Fruit fly (Drosophila melanogaster) whole organism, embryonic: Measurements from ENCODE around the gene CG15337.

Experiments
- ATbp ChIP-seq: fragments of 200-800 bp; sonication (Bioruptor generic); optimal IDR thresholded peaks from 2 replicates; lab custom pipeline; 2017; ENCODE audit warnings: missing biosample characterization, mild to moderate bottlenecking, missing genetic modification characterization, missing genetic modification reagents
- Antp ChIP-seq: fragments of 200-800 bp; sonication (Bioruptor generic); optimal IDR thresholded peaks from 3 replicates; lab custom pipeline; 2016; ENCODE audit warnings: missing biosample characterization, missing genetic modification characterization
- CG10321 ChIP-seq: fragments of 200-800 bp; sonication (Bioruptor generic); IDR thresholded peaks from 2 replicates; pipeline ENCODE4 v1.3.6; 2022; ENCODE audit warnings: missing biosample characterization, missing genetic modification characterization
- CG10543 ChIP-seq: fragments of 200-800 bp; sonication (Bioruptor generic); optimal IDR thresholded peaks from 3 replicates; lab custom pipeline; 2017; ENCODE audit warnings: missing biosample characterization, mild to moderate bottlenecking, missing genetic modification characterization, moderate library complexity
- CG11093 ChIP-seq: fragments of 200-800 bp; sonication (Bioruptor generic); IDR thresholded peaks from 3 replicates; pipeline ENCODE4 v1.3.6; 2022; ENCODE audit warnings: missing biosample characterization, missing genetic modification characterization
- CG13296 ChIP-seq: fragments of 200-800 bp; sonication (Bioruptor generic); optimal IDR thresholded peaks from 3 replicates; lab custom pipeline; 2018; ENCODE audit warnings: missing biosample characterization, mild to moderate bottlenecking, missing genetic modification characterization
- CG14710 ChIP-seq: fragments of 200-800 bp; sonication (Bioruptor generic); optimal IDR thresholded peaks from 3 replicates; lab custom pipeline; 2019; ENCODE audit warnings: missing biosample characterization, mild to moderate bottlenecking, missing genetic modification characterization, moderate library complexity
- CG18262 ChIP-seq: fragments of 200-800 bp; optimal IDR thresholded peaks from 3 replicates; lab custom pipeline; 2019; ENCODE audit warnings: missing biosample characterization, mild to moderate bottlenecking, missing genetic modification characterization, moderate library complexity
- CG30431 ChIP-seq: fragments of 200-800 bp; sonication (Bioruptor generic); optimal IDR thresholded peaks from 2 replicates; lab custom pipeline; 2017; ENCODE audit warnings: missing biosample characterization, missing genetic modification characterization
- CG32772 ChIP-seq: fragments of 200-800 bp; sonication (Bioruptor generic); IDR thresholded peaks from 2 replicates; pipeline ENCODE4 v1.3.6; 2022; ENCODE audit warnings: missing biosample characterization, missing genetic modification characterization
- CG4328 ChIP-seq: fragments of 200-800 bp; sonication (Bioruptor generic); optimal IDR thresholded peaks from 3 replicates; lab custom pipeline; 2017; ENCODE audit warnings: missing biosample characterization, missing genetic modification reagents, missing genetic modification characterization
- CG4707 ChIP-seq: fragments of 200-800 bp; sonication (Bioruptor generic); optimal IDR thresholded peaks from 2 replicates; lab custom pipeline; 2018; ENCODE audit warnings: missing biosample characterization, mild to moderate bottlenecking, missing genetic modification characterization, moderate library complexity
- CG4730 ChIP-seq: fragments of 200-800 bp; sonication (Bioruptor generic); IDR thresholded peaks from 2 replicates; pipeline ENCODE4 v1.3.6; 2022; ENCODE audit warnings: missing biosample characterization, missing genetic modification characterization
- CG4854 ChIP-seq: fragments of 200-800 bp; sonication (Bioruptor generic); optimal IDR thresholded peaks from 2 replicates; lab custom pipeline; 2016; ENCODE audit warnings: missing biosample characterization, missing genetic modification characterization, inconsistent platforms
- CG6683 ChIP-seq: fragments of 200-800 bp; sonication (Bioruptor generic); optimal IDR thresholded peaks from 2 replicates; lab custom pipeline; 2017; ENCODE audit warnings: missing biosample characterization, mild to moderate bottlenecking, missing genetic modification characterization, missing genetic modification reagents
- CG6791 ChIP-seq: fragments of 200-800 bp; sonication (Bioruptor generic); IDR thresholded peaks from 3 replicates; pipeline ENCODE4 v1.3.6; 2022; ENCODE audit warnings: missing biosample characterization, missing genetic modification characterization; ENCODE audit not compliant: partially characterized antibody
- CG7372 ChIP-seq: fragments of 200-800 bp; sonication (Bioruptor generic); IDR thresholded peaks from 2 replicates; pipeline ENCODE4 v1.3.6; 2022; ENCODE audit warnings: missing biosample characterization, missing genetic modification characterization
- CG7987 ChIP-seq: fragments of 200-800 bp; sonication (Bioruptor generic); optimal IDR thresholded peaks from 2 replicates; lab custom pipeline; 2018; ENCODE audit warnings: missing biosample characterization, mild to moderate bottlenecking, missing genetic modification characterization, moderate library complexity
- CG8388 ChIP-seq: fragments of 200-800 bp; sonication (Bioruptor generic); optimal IDR thresholded peaks from 2 replicates; lab custom pipeline; 2019; ENCODE audit warnings: missing biosample characterization, mild to moderate bottlenecking, missing genetic modification characterization, moderate library complexity
- CG8478 ChIP-seq: fragments of >200 bp; optimal IDR thresholded peaks from 2 replicates; lab custom pipeline; 2018
- CG9817 ChIP-seq: fragments of 200-800 bp; sonication (Bioruptor generic); optimal IDR thresholded peaks from 2 replicates; lab custom pipeline; 2018; ENCODE audit warnings: missing biosample characterization, mild to moderate bottlenecking, missing genetic modification characterization, moderate library complexity
- CTCF ChIP-seq: fragments of 200-800 bp; sonication (Bioruptor generic); optimal IDR thresholded peaks from 2 replicates; lab custom pipeline; 2017; ENCODE audit warnings: missing biosample characterization, mild to moderate bottlenecking, missing genetic modification characterization, moderate library complexity
- Dll ChIP-seq: fragments of 200-800 bp; sonication (Bioruptor generic); IDR thresholded peaks from 4 replicates; pipeline ENCODE4 v1.3.6; 2022; ENCODE audit warnings: missing biosample characterization, missing genetic modification characterization; ENCODE audit not compliant: partially characterized antibody
- Ets97D ChIP-seq: fragments of 200-800 bp; sonication (Bioruptor generic); optimal IDR thresholded peaks from 3 replicates; lab custom pipeline; 2016; ENCODE audit warnings: missing biosample characterization, missing genetic modification characterization
- HLH4C ChIP-seq: fragments of 200-800 bp; sonication (Bioruptor generic); IDR thresholded peaks from 3 replicates; pipeline ENCODE4 v1.3.6; 2022; ENCODE audit warnings: missing biosample characterization, missing genetic modification characterization; ENCODE audit not compliant: partially characterized antibody
- Hmx ChIP-seq: fragments of 200-800 bp; sonication (Bioruptor generic); optimal IDR thresholded peaks from 2 replicates; lab custom pipeline; 2016; ENCODE audit warnings: missing biosample characterization, missing genetic modification characterization
- Kr ChIP-seq: fragments of 200-800 bp; sonication (Bioruptor generic); optimal IDR thresholded peaks from 2 replicates; lab custom pipeline; 2017; ENCODE audit warnings: missing biosample characterization, mild to moderate bottlenecking, missing genetic modification characterization
- MBD-R2 ChIP-seq: fragments of 200-800 bp; sonication (Bioruptor generic); IDR thresholded peaks from 2 replicates; pipeline ENCODE4 v1.3.6; 2022; ENCODE audit warnings: missing biosample characterization, missing genetic modification characterization
- Max ChIP-seq: fragments of 200-800 bp; sonication (Bioruptor generic); optimal IDR thresholded peaks from 2 replicates; lab custom pipeline; 2016; ENCODE audit warnings: missing biosample characterization, mild to moderate bottlenecking, missing genetic modification characterization
- Myb ChIP-seq: fragments of 200-800 bp; sonication (Bioruptor generic); optimal IDR thresholded peaks from 2 replicates; lab custom pipeline; 2016; ENCODE audit warnings: missing biosample characterization, missing genetic modification characterization
- NC2α ChIP-seq: fragments of 200-800 bp; sonication (Bioruptor generic); optimal IDR thresholded peaks from 2 replicates; lab custom pipeline; 2016; ENCODE audit warnings: missing biosample characterization, missing genetic modification characterization
- NC2β ChIP-seq: fragments of 200-800 bp; sonication (Bioruptor generic); optimal IDR thresholded peaks from 2 replicates; lab custom pipeline; 2016; ENCODE audit warnings: missing biosample characterization, missing genetic modification characterization
- NK7.1 ChIP-seq: fragments of 200-800 bp; sonication (Bioruptor generic); optimal IDR thresholded peaks from 3 replicates; lab custom pipeline; 2016; ENCODE audit warnings: missing biosample characterization, missing genetic modification characterization
- Nf-YA ChIP-seq: fragments of 200-800 bp; sonication (Bioruptor generic); IDR thresholded peaks from 2 replicates; pipeline ENCODE4 v1.3.6; 2022; ENCODE audit warnings: missing biosample characterization, missing genetic modification characterization
- NfI ChIP-seq: fragments of 200-800 bp; sonication (Bioruptor generic); optimal IDR thresholded peaks from 3 replicates; lab custom pipeline; 2018; ENCODE audit warnings: missing biosample characterization, mild to moderate bottlenecking, missing genetic modification characterization, moderate library complexity
- Sox100B ChIP-seq: fragments of 200-800 bp; sonication (Bioruptor generic); optimal IDR thresholded peaks from 3 replicates; lab custom pipeline; 2018; ENCODE audit warnings: missing biosample characterization, mild to moderate bottlenecking, missing genetic modification characterization
- bigmax ChIP-seq: fragments of 200-800 bp; sonication (Bioruptor generic); optimal IDR thresholded peaks from 2 replicates; lab custom pipeline; 2018; ENCODE audit warnings: missing biosample characterization, mild to moderate bottlenecking, missing genetic modification characterization
- btn ChIP-seq: fragments of 200-800 bp; sonication (Bioruptor generic); optimal IDR thresholded peaks from 2 replicates; lab custom pipeline; 2016; ENCODE audit warnings: missing biosample characterization, missing genetic modification characterization
- chinmo ChIP-seq: fragments of 200-800 bp; sonication (Bioruptor generic); IDR thresholded peaks from 4 replicates; pipeline ENCODE4 v1.3.6; 2022; ENCODE audit warnings: missing biosample characterization, missing genetic modification characterization; ENCODE audit not compliant: partially characterized antibody
- dysf ChIP-seq: fragments of 200-800 bp; sonication (Bioruptor generic); IDR thresholded peaks from 3 replicates; pipeline ENCODE4 v1.3.6; 2022; ENCODE audit warnings: missing biosample characterization, missing genetic modification characterization
- fd96Cb ChIP-seq: fragments of 200-800 bp; sonication (Bioruptor generic); optimal IDR thresholded peaks from 2 replicates; lab custom pipeline; 2018; ENCODE audit warnings: missing biosample characterization, mild to moderate bottlenecking, missing genetic modification characterization, moderate library complexity
- gfzf ChIP-seq: fragments of 200-800 bp; sonication (Bioruptor generic); optimal IDR thresholded peaks from 2 replicates; lab custom pipeline; 2016; ENCODE audit warnings: missing biosample characterization, mild to moderate bottlenecking, missing genetic modification characterization, moderate library complexity
- grn ChIP-seq: fragments of 200-800 bp; sonication (Bioruptor generic); optimal IDR thresholded peaks from 3 replicates; lab custom pipeline; 2017; ENCODE audit warnings: missing biosample characterization, missing genetic modification characterization
- hbn ChIP-seq: fragments of 200-800 bp; sonication (Bioruptor generic); IDR thresholded peaks from 2 replicates; pipeline ENCODE4 v1.3.6; 2022; ENCODE audit warnings: missing biosample characterization, missing genetic modification characterization; ENCODE audit not compliant: partially characterized antibody
- ind ChIP-seq: fragments of 200-800 bp; sonication (Bioruptor generic); optimal IDR thresholded peaks from 3 replicates; lab custom pipeline; 2016; ENCODE audit warnings: missing biosample characterization, missing genetic modification characterization
- klu ChIP-seq: fragments of 200-800 bp; sonication (Bioruptor generic); IDR thresholded peaks from 2 replicates; pipeline ENCODE4 v1.3.6; 2022; ENCODE audit warnings: missing biosample characterization, missing genetic modification characterization
- mirr ChIP-seq: fragments of 200-800 bp; sonication (Bioruptor generic); optimal IDR thresholded peaks from 3 replicates; lab custom pipeline; 2018; ENCODE audit warnings: missing biosample characterization, mild to moderate bottlenecking, missing genetic modification characterization
- nmo ChIP-seq: fragments of 200-800 bp; sonication (Bioruptor generic); optimal IDR thresholded peaks from 2 replicates; lab custom pipeline; 2018; ENCODE audit warnings: missing biosample characterization, mild to moderate bottlenecking, missing genetic modification characterization, moderate library complexity
- sna ChIP-seq: fragments of 200-800 bp; sonication (Bioruptor generic); IDR thresholded peaks from 2 replicates; pipeline ENCODE4 v1.3.6; 2022; ENCODE audit warnings: missing biosample characterization, missing genetic modification characterization; ENCODE audit not compliant: partially characterized antibody
- toy ChIP-seq: fragments of 200-800 bp; sonication (Bioruptor generic); IDR thresholded peaks from 2 replicates; pipeline ENCODE4 v1.3.6; 2022; ENCODE audit warnings: missing biosample characterization, missing genetic modification characterization
- zen ChIP-seq: fragments of 200-800 bp; sonication (Bioruptor generic); optimal IDR thresholded peaks from 3 replicates; lab custom pipeline; 2018; ENCODE audit warnings: missing biosample characterization, mild to moderate bottlenecking, missing genetic modification characterization, moderate library complexity

CG15337 gene

DNA sequence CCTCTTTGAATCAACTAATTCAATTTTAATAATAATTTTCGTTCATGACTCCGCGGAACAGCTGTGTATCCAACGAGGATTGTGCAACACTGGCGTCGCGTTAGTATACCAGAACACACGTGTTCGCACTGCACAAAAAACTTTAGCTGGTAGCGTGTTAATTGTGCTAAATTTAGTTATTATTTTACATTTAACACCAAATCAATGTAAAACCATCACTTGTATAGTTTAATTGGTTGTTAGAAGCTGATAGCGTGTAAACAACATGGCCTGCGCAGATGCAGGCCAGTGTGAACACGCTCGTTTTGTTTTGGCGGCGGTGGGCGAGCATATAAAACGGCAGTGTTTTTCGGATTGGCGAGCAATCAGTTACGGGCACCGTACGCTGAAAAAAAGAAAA lies 2.6 kb upstream of the CG15337 start, which contains the start of the genes Traf6 and GIIIspla2 (continued):
- TF ChIP-seq hbn (GFP tag; lab: Robert Waterston, UW), result no peak
- TF ChIP-seq NfI (GFP tag; lab: Kevin White, UChicago), result peak; percentile 80
- TF ChIP-seq Myb (GFP tag; lab: Kevin White, UChicago), result peak; percentile 63
- no peak for TF ChIP-seq CG10321 (GFP tag; lab: Robert Waterston, UW)
- peak; percentile 71 for TF ChIP-seq CG4328 (GFP tag; lab: Kevin White, UChicago)
- peak; percentile 83 for TF ChIP-seq nmo (GFP tag; lab: Kevin White, UChicago)
- peak; percentile 44 for TF ChIP-seq NC2β
- peak; percentile 60 for TF ChIP-seq zen
- peak; percentile 10 for TF ChIP-seq Antp (GFP tag; lab: Kevin White, UChicago)
- TF ChIP-seq Nf-YA, result 0 out of 2 replicates have a peak, but pooled peaks have one; percentile 17
- no peak for TF ChIP-seq chinmo (GFP tag; lab: Robert Waterston, UW)
- TF ChIP-seq NC2α, result no peak
- peak; percentile 20 for TF ChIP-seq CTCF (GFP tag; lab: Kevin White, UChicago)
- peak; percentile 67 for TF ChIP-seq Max (GFP tag; lab: Kevin White, UChicago)
- TF ChIP-seq CG18262 (tag; lab: Kevin White, UChicago), result peak; percentile 86
- TF ChIP-seq gfzf (GFP tag; lab: Kevin White, UChicago), result peak; percentile 35
- TF ChIP-seq Kr (GFP tag; lab: Kevin White, UChicago), result no peak
- peak; percentile 95 for TF ChIP-seq MBD-R2
- TF ChIP-seq CG10543 (GFP tag; lab: Kevin White, UChicago), result peak; percentile 78
- peak; percentile 78 for TF ChIP-seq CG7372 (GFP tag; lab: Robert Waterston, UW)
- no peak for TF ChIP-seq bigmax (GFP tag; lab: Kevin White, UChicago)
- TF ChIP-seq NK7.1 (GFP tag; lab: Kevin White, UChicago), result peak; percentile 45
- TF ChIP-seq CG30431 (GFP tag; lab: Kevin White, UChicago), result peak; percentile 67
- TF ChIP-seq dysf (GFP tag; lab: Robert Waterston, UW), result peak; percentile 88
- peak; percentile 36 for TF ChIP-seq CG6683 (GFP tag; lab: Kevin White, UChicago)
- TF ChIP-seq toy, result no peak; the same call in 1 of the 2 replicates
- peak; percentile 66 for TF ChIP-seq mirr
- no peak for TF ChIP-seq Sox100B (GFP tag; lab: Kevin White, UChicago)
- TF ChIP-seq CG4854 (GFP tag; lab: Kevin White, UChicago), result peak; percentile 46
- TF ChIP-seq fd96Cb (tag; lab: Kevin White, UChicago), result peak; percentile 66
- TF ChIP-seq CG4730 (GFP tag; lab: Robert Waterston, UW), result peak; percentile 44
- no peak for TF ChIP-seq CG4707 (GFP tag; lab: Kevin White, UChicago)
- TF ChIP-seq klu (GFP tag; lab: Robert Waterston, UW), result peak; percentile 79
- peak; percentile 88 for TF ChIP-seq CG9817 (tag; lab: Kevin White, UChicago)
- TF ChIP-seq grn (GFP tag; lab: Kevin White, UChicago), result no peak
- TF ChIP-seq Dll (GFP tag; lab: Robert Waterston, UW), result peak; percentile 46; the same call in 1 of the 4 replicates
- no peak for TF ChIP-seq Hmx
- peak; percentile 79 for TF ChIP-seq CG8388 (GFP tag; lab: Kevin White, UChicago)
- TF ChIP-seq ind, result peak; percentile 68
- TF ChIP-seq CG6791 (GFP tag; lab: Robert Waterston, UW), result no peak
- TF ChIP-seq CG13296 (GFP tag; lab: Kevin White, UChicago), result peak; percentile 67
- TF ChIP-seq btn (GFP tag; lab: Kevin White, UChicago), result peak; percentile 36
- peak; percentile 43; the same call in 1 of the 3 replicates for TF ChIP-seq CG11093 (GFP tag; lab: Robert Waterston, UW)
- TF ChIP-seq Ets97D (GFP tag; lab: Kevin White, UChicago), result peak; percentile 61
- TF ChIP-seq ATbp (GFP tag; lab: Kevin White, UChicago), result peak; percentile 17
- TF ChIP-seq CG14710 (tag; lab: Kevin White, UChicago), result peak; percentile 84
- peak; percentile 43 for TF ChIP-seq CG7987
- TF ChIP-seq CG8478, result no peak
- TF ChIP-seq sna (GFP tag; lab: Robert Waterston, UW), result 0 out of 2 replicates have a peak, but pooled peaks have one; percentile 40
- 0 out of 3 replicates have a peak, but pooled peaks have one; percentile 26 for TF ChIP-seq HLH4C (GFP tag; lab: Robert Waterston, UW)
- TF ChIP-seq CG32772 (GFP tag; lab: Robert Waterston, UW), result peak; percentile 61
